Worm (Caenorhabditis elegans) whole organism, mixed stage, embryonic: ENCODE results near the gene Y69A2AR.1.

Source experiments
- M03D4.4 ChIP-seq: sonication (generic microtip); optimal IDR thresholded peaks from 2 replicates; lab custom pipeline; 2017; ENCODE audit warnings: mild to moderate bottlenecking, missing genetic modification characterization, missing compliant biosample characterization
- bed-3 ChIP-seq: fragments of 200-800 bp; sonication (Bioruptor generic); optimal IDR thresholded peaks from 3 replicates; lab custom pipeline; 2018; ENCODE audit warnings: mild to moderate bottlenecking, missing genetic modification characterization, moderate library complexity, missing compliant biosample characterization
- blmp-1 ChIP-seq: fragments of 150-350 bp; optimal IDR thresholded peaks from 2 replicates; lab custom pipeline; 2014; ENCODE audit warnings: missing biosample characterization, missing genetic modification characterization
- ceh-39 ChIP-seq: fragments of 150-350 bp; optimal IDR thresholded peaks from 2 replicates; lab custom pipeline; 2014; ENCODE audit warnings: missing biosample characterization, missing genetic modification characterization
- ceh-43 ChIP-seq: fragments of 200-800 bp; sonication (Bioruptor generic); optimal IDR thresholded peaks from 2 replicates; lab custom pipeline; 2018; ENCODE audit warnings: mild to moderate bottlenecking, missing genetic modification characterization, moderate library complexity, missing compliant biosample characterization
- ceh-83 ChIP-seq: fragments of 200-800 bp; sonication (Bioruptor generic); optimal IDR thresholded peaks from 2 replicates; lab custom pipeline; 2018; ENCODE audit warnings: mild to moderate bottlenecking, missing genetic modification characterization, missing compliant biosample characterization
- ces-1 ChIP-seq: fragments of 150-350 bp; optimal IDR thresholded peaks from 2 replicates; lab custom pipeline; 2014; ENCODE audit warnings: missing biosample characterization, missing genetic modification reagents, missing genetic modification characterization
- cnd-1 ChIP-seq: fragments of 200-800 bp; sonication (Bioruptor generic); optimal IDR thresholded peaks from 2 replicates; lab custom pipeline; 2018; ENCODE audit warnings: mild to moderate bottlenecking, missing genetic modification characterization, missing compliant biosample characterization
- drap-1 ChIP-seq: fragments of 200-800 bp; sonication (Bioruptor generic); optimal IDR thresholded peaks from 3 replicates; lab custom pipeline; 2018; ENCODE audit warnings: mild to moderate bottlenecking, missing genetic modification characterization, missing compliant biosample characterization
- elt-1 ChIP-seq: sonication (generic microtip); optimal IDR thresholded peaks from 2 replicates; lab custom pipeline; 2017; ENCODE audit warnings: missing genetic modification characterization, mild to moderate bottlenecking, missing compliant biosample characterization, antibody characterized with exemption, moderate library complexity, borderline replicate concordance; ENCODE audit not compliant: insufficient read depth
- elt-3 ChIP-seq: fragments of 150-350 bp; optimal IDR thresholded peaks from 2 replicates; lab custom pipeline; 2014; ENCODE audit warnings: missing biosample characterization, missing genetic modification characterization
- flh-1 ChIP-seq: fragments of 200-800 bp; sonication (Bioruptor generic); optimal IDR thresholded peaks from 2 replicates; lab custom pipeline; 2018; ENCODE audit warnings: mild to moderate bottlenecking, missing genetic modification characterization, moderate library complexity, missing compliant biosample characterization
- ham-2 ChIP-seq: fragments of 200-800 bp; sonication (Bioruptor generic); optimal IDR thresholded peaks from 2 replicates; lab custom pipeline; 2018; ENCODE audit warnings: mild to moderate bottlenecking, missing genetic modification characterization, missing compliant biosample characterization
- hlh-1 ChIP-seq: fragments of 150-350 bp; optimal IDR thresholded peaks from 2 replicates; lab custom pipeline; 2014; ENCODE audit warnings: missing biosample characterization, missing genetic modification reagents, missing genetic modification characterization
- lin-13 ChIP-seq: fragments of 150-350 bp; optimal IDR thresholded peaks from 2 replicates; lab custom pipeline; 2014; ENCODE audit warnings: missing biosample characterization, missing genetic modification characterization
- lin-32 ChIP-seq: fragments of 200-800 bp; sonication (Bioruptor generic); optimal IDR thresholded peaks from 2 replicates; lab custom pipeline; 2018; ENCODE audit warnings: mild to moderate bottlenecking, missing genetic modification characterization, missing compliant biosample characterization
- lsy-2 ChIP-seq: fragments of 150-350 bp; optimal IDR thresholded peaks from 2 replicates; lab custom pipeline; 2014; ENCODE audit warnings: missing biosample characterization, missing genetic modification characterization
- mab-5 ChIP-seq: fragments of 150-350 bp; optimal IDR thresholded peaks from 2 replicates; lab custom pipeline; 2014; ENCODE audit warnings: missing biosample characterization, missing genetic modification characterization
- mep-1 ChIP-seq: fragments of 150-350 bp; optimal IDR thresholded peaks from 2 replicates; lab custom pipeline; 2017; ENCODE audit warnings: missing biosample characterization, missing genetic modification reagents, missing genetic modification characterization, inconsistent platforms
- mls-2 ChIP-seq: sonication (generic microtip); optimal IDR thresholded peaks from 2 replicates; lab custom pipeline; 2016; ENCODE audit warnings: mild to moderate bottlenecking, missing genetic modification characterization, moderate library complexity, missing compliant biosample characterization
- nhr-12 ChIP-seq: fragments of 150-350 bp; optimal IDR thresholded peaks from 2 replicates; lab custom pipeline; 2014; ENCODE audit warnings: missing biosample characterization, missing genetic modification characterization
- nhr-2 ChIP-seq: fragments of 150-350 bp; optimal IDR thresholded peaks from 2 replicates; lab custom pipeline; 2014; ENCODE audit warnings: missing biosample characterization, missing genetic modification characterization
- nhr-237 ChIP-seq: fragments of 150-350 bp; optimal IDR thresholded peaks from 2 replicates; lab custom pipeline; 2014; ENCODE audit warnings: missing biosample characterization, missing genetic modification characterization
- nhr-28 ChIP-seq: fragments of 150-350 bp; optimal IDR thresholded peaks from 2 replicates; lab custom pipeline; 2014; ENCODE audit warnings: missing biosample characterization, missing genetic modification characterization
- nhr-76 ChIP-seq: sonication (generic microtip); optimal IDR thresholded peaks from 2 replicates; lab custom pipeline; 2017; ENCODE audit warnings: missing biosample characterization, missing genetic modification characterization
- pha-4 ChIP-seq: fragments of 150-350 bp; optimal IDR thresholded peaks from 2 replicates; lab custom pipeline; 2018; ENCODE audit warnings: missing biosample characterization, missing genetic modification reagents, missing genetic modification characterization
- sem-2 ChIP-seq: fragments of 200-800 bp; sonication (Bioruptor generic); optimal IDR thresholded peaks from 2 replicates; lab custom pipeline; 2018; ENCODE audit warnings: mild to moderate bottlenecking, missing genetic modification characterization, missing compliant biosample characterization
- snpc-4 ChIP-seq: fragments of 150-350 bp; optimal IDR thresholded peaks from 2 replicates; lab custom pipeline; 2014; ENCODE audit warnings: missing biosample characterization, missing genetic modification characterization
- sptf-1 ChIP-seq: sonication (generic microtip); optimal IDR thresholded peaks from 2 replicates; lab custom pipeline; 2017; ENCODE audit warnings: mild to moderate bottlenecking, missing genetic modification characterization, moderate library complexity, missing compliant biosample characterization
- tbx-8 ChIP-seq: fragments of 200-800 bp; sonication (Bioruptor generic); optimal IDR thresholded peaks from 2 replicates; lab custom pipeline; 2018; ENCODE audit warnings: mild to moderate bottlenecking, missing genetic modification characterization, moderate library complexity, missing compliant biosample characterization
- unc-39 ChIP-seq: fragments of 150-350 bp; optimal IDR thresholded peaks from 2 replicates; lab custom pipeline; 2014; ENCODE audit warnings: missing biosample characterization, missing genetic modification characterization
- ztf-11 ChIP-seq: fragments of 150-350 bp; optimal IDR thresholded peaks from 2 replicates; lab custom pipeline; 2014; ENCODE audit warnings: missing biosample characterization, missing genetic modification characterization

Gene Y69A2AR.1

ce11 chrIV:2680281-2680680 lies 13.4 kb downstream of the Y69A2AR.1 start:
- no peak for TF ChIP-seq drap-1
- TF ChIP-seq, all 35 proteins: peak for 0

DNA sequence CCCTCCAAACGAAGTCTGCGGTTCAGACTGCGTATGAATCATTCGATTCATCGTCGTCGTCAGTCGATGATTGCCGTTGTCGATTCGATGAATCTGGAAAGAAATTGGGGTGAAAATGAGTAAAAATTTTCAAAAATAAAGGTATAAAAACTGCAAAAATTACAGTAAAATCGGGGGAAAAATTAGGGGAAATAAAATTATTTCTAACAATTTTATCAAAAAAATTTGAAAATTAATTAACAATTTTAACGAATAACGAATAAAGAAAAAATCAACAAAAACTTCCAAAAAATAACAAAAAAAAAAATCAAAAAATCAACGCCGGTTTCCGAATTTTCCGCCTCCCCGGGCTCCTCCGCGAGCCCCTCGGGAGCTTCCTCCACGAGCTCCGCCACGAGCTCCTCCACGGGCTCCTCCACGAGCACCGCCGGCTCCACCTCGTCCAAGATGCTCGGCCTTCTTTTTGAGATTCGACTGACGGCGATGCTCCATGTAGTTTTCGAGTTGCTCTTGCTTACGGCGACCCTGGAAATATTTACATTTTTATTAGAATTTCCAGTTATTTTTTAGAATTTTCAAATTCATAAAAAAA lies 22.0 kb downstream of the Y69A2AR.1 start, which contains the start of gene egrh-3:
TSS of gene egrh-3 (minus strand) at position 51 of the 592 bp plus-strand sequence.
- TF ChIP-seq ceh-39 (tag; lab: Kevin White, UChicago) = no peak
- no peak for TF ChIP-seq ztf-11 (tag; lab: Kevin White, UChicago)
- TF ChIP-seq pha-4 (tag; lab: Kevin White, UChicago) = no peak
- no peak for TF ChIP-seq sem-2 (GFP tag; lab: Kevin White, UChicago)
- no peak for TF ChIP-seq sptf-1
- TF ChIP-seq ceh-83 (GFP tag; lab: Kevin White, UChicago) = no peak
- TF ChIP-seq M03D4.4 (tag; lab: Kevin White, UChicago) = no peak
- TF ChIP-seq flh-1 (GFP tag; lab: Kevin White, UChicago) = no peak
- no peak for TF ChIP-seq ham-2 (GFP tag; lab: Kevin White, UChicago)
- no peak for TF ChIP-seq mls-2
- TF ChIP-seq tbx-8 (GFP tag; lab: Kevin White, UChicago) = no peak
- TF ChIP-seq ceh-43 (GFP tag; lab: Kevin White, UChicago) = no peak
- no peak for TF ChIP-seq hlh-1 (tag; lab: Kevin White, UChicago)
- no peak for TF ChIP-seq mab-5
- TF ChIP-seq nhr-12 (tag; lab: Kevin White, UChicago) = no peak
- no peak for TF ChIP-seq elt-1 (tag; lab: Kevin White, UChicago)
- no peak for TF ChIP-seq lsy-2 (tag; lab: Kevin White, UChicago)
- no peak for TF ChIP-seq blmp-1
- no peak for TF ChIP-seq cnd-1
- no peak for TF ChIP-seq nhr-237 (tag; lab: Kevin White, UChicago)

DNA sequence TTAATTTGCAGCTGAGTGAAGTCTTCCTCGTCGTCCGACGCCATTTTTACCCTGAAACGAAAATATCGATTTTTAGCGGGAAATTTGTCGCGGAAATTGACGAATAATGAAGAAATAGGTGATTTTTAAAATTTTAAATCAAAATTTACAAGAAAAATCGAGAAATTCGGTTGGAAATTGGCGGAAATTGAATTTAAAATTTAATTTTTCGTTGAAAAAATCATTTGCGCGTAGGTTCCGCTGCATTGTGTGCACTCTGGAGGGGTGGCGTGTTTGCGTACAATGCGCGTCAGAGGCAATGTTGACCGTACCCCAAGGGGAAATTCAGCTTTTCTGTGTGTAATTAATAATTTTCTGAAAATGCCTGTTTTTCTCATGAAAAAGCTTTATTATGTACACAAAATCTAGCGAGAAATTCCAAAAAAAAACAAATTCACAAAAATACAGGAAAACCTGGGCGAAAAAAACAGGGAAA lies 37.1 kb downstream of the Y69A2AR.1 start, which contains the start of gene Y94H6A.5:
TSS of gene Y94H6A.5 (minus strand) at position 51 of the 475 bp plus-strand sequence.
- TF ChIP-seq elt-3 (no peak), lsy-2 (tag; lab: Kevin White, UChicago) (peak; percentile 95), nhr-237 (tag; lab: Kevin White, UChicago) (peak; percentile 2), mls-2 (no peak), pha-4 (tag; lab: Kevin White, UChicago) (peak; percentile 49), ces-1 (GFP tag; lab: Kevin White, UChicago) (peak; percentile 45), mep-1 (tag; lab: Kevin White, UChicago) (peak; percentile 1), lin-13 (tag; lab: Kevin White, UChicago) (peak; percentile 59)
- TF ChIP-seq, all 35 proteins: peak for 6

- peak; percentile 11 for TF ChIP-seq ceh-83 (GFP tag; lab: Kevin White, UChicago)
- no peak for TF ChIP-seq lin-13 (tag; lab: Kevin White, UChicago)
- TF ChIP-seq ham-2 (GFP tag; lab: Kevin White, UChicago) = no peak
- TF ChIP-seq ces-1 (GFP tag; lab: Kevin White, UChicago) = no peak
These were observed 38.8 kb downstream of the Y69A2AR.1 start for ce11 chrIV:2705675-2706074.

DNA sequence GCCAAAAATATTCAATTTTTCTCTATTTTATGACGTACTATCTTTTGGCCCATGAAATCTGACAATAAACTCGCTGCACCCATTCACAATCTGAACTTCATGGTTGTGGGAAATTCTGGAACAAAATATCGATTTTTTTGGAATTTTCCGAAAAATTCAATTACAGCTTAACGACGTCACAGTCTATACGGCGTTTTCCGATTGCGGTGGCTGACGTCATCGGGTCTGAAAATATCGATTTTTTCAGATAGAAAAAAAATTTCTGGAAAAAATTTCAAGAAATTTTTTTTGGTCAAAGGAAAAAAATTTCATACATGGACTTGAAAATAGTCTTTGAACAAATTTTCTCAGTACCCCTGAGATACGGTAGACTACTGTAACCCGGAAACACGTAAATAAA lies 40.2 kb downstream of the Y69A2AR.1 start, which contains the start of gene ubc-8:
TSS of gene ubc-8 (minus strand) at position 227 of the 400 bp plus-strand sequence.
- TF ChIP-seq snpc-4 (tag; lab: Kevin White, UChicago) (no peak), mab-5 (no peak), nhr-28 (tag; lab: Kevin White, UChicago) (no peak), ceh-39 (tag; lab: Kevin White, UChicago) (no peak)

- no peak for TF ChIP-seq sem-2 (GFP tag; lab: Kevin White, UChicago)
- TF ChIP-seq cnd-1 = peak; percentile 11
- no peak for TF ChIP-seq nhr-2 (tag; lab: Kevin White, UChicago)
- no peak for TF ChIP-seq ces-1 (GFP tag; lab: Kevin White, UChicago)
- peak; percentile 57 for TF ChIP-seq hlh-1 (tag; lab: Kevin White, UChicago)
- TF ChIP-seq mab-5 = no peak
- TF ChIP-seq ham-2 (GFP tag; lab: Kevin White, UChicago) = peak; percentile 8
- TF ChIP-seq tbx-8 (GFP tag; lab: Kevin White, UChicago) = no peak
- no peak for TF ChIP-seq ceh-39 (tag; lab: Kevin White, UChicago)
- no peak for TF ChIP-seq bed-3 (GFP tag; lab: Kevin White, UChicago)
- no peak for TF ChIP-seq elt-1 (tag; lab: Kevin White, UChicago)
- no peak for TF ChIP-seq nhr-28 (tag; lab: Kevin White, UChicago)
- TF ChIP-seq lsy-2 (tag; lab: Kevin White, UChicago) = peak; percentile 37
- no peak for TF ChIP-seq blmp-1
- TF ChIP-seq snpc-4 (tag; lab: Kevin White, UChicago) = no peak
- TF ChIP-seq drap-1 = peak; percentile 8
- no peak for TF ChIP-seq flh-1 (GFP tag; lab: Kevin White, UChicago)
- TF ChIP-seq ceh-83 (GFP tag; lab: Kevin White, UChicago) = no peak
- TF ChIP-seq mls-2 = no peak
- no peak for TF ChIP-seq nhr-12 (tag; lab: Kevin White, UChicago)
- TF ChIP-seq elt-3 = no peak
- TF ChIP-seq ztf-11 (tag; lab: Kevin White, UChicago) = no peak
- TF ChIP-seq pha-4 (tag; lab: Kevin White, UChicago) = peak; percentile 65
- TF ChIP-seq lin-32 = no peak
- TF ChIP-seq lin-13 (tag; lab: Kevin White, UChicago) = no peak
- no peak for TF ChIP-seq nhr-76 (tag; lab: Kevin White, UChicago)
- TF ChIP-seq M03D4.4 (tag; lab: Kevin White, UChicago) = no peak
- TF ChIP-seq unc-39 (tag; lab: Kevin White, UChicago) = no peak
- TF ChIP-seq sptf-1 = no peak
- no peak for TF ChIP-seq mep-1 (tag; lab: Kevin White, UChicago)
These were observed 41.6 kb downstream of the Y69A2AR.1 start for ce11 chrIV:2708329-2708965.
